Fruit fly (Drosophila melanogaster) whole organism, embryonic: ENCODE measurements around the gene CG31050.

ENCODE experiments used
- Ada2b ChIP-seq: fragments of 200-800 bp; sonication (Bioruptor generic); IDR thresholded peaks from 2 replicates; pipeline ENCODE4 v1.3.6; 2022; ENCODE audit warnings: missing biosample characterization, missing genetic modification characterization
- Awh ChIP-seq: fragments of 200-800 bp; sonication (Bioruptor generic); IDR thresholded peaks from 2 replicates; pipeline ENCODE4, ENCODE4 v1.3.6; 2022; ENCODE audit warnings: missing biosample characterization, missing genetic modification characterization
- Blimp-1 ChIP-seq: fragments of 200-800 bp; sonication (Bioruptor generic); optimal IDR thresholded peaks from 3 replicates; lab custom pipeline; 2018; ENCODE audit warnings: missing biosample characterization, missing genetic modification characterization, mild to moderate bottlenecking, moderate library complexity, missing genetic modification reagents
- CG10462 ChIP-seq: fragments of 200-800 bp; sonication (Bioruptor generic); optimal IDR thresholded peaks from 2 replicates; lab custom pipeline; 2016; ENCODE audit warnings: missing biosample characterization, missing genetic modification characterization
- CG10654 ChIP-seq: fragments of 200-800 bp; sonication (Bioruptor generic); optimal IDR thresholded peaks from 2 replicates; lab custom pipeline; 2016; ENCODE audit warnings: missing biosample characterization, missing genetic modification characterization
- CG10959 ChIP-seq: fragments of 200-800 bp; sonication (Bioruptor generic); IDR thresholded peaks from 2 replicates; pipeline ENCODE4 v1.3.6; 2022; ENCODE audit warnings: missing biosample characterization, missing genetic modification characterization
- CG12942 ChIP-seq: fragments of 200-800 bp; sonication (Bioruptor generic); optimal IDR thresholded peaks from 3 replicates; lab custom pipeline; 2016; ENCODE audit warnings: missing biosample characterization, missing genetic modification characterization
- CG1603 ChIP-seq: fragments of 200-800 bp; sonication (Bioruptor generic); optimal IDR thresholded peaks from 2 replicates; lab custom pipeline; 2019; ENCODE audit warnings: missing biosample characterization, mild to moderate bottlenecking, missing genetic modification characterization, moderate library complexity
- CG17361 ChIP-seq: fragments of 200-800 bp; sonication (Bioruptor generic); IDR thresholded peaks from 3 replicates; pipeline ENCODE4 v1.3.6; 2022; ENCODE audit warnings: missing biosample characterization, missing genetic modification characterization
- CG17568 ChIP-seq: fragments of 200-800 bp; sonication (Bioruptor generic); optimal IDR thresholded peaks from 2 replicates; lab custom pipeline; 2018; ENCODE audit warnings: missing biosample characterization, mild to moderate bottlenecking, missing genetic modification characterization, moderate library complexity
- CG1832 ChIP-seq: fragments of 200-800 bp; sonication (Bioruptor generic); optimal IDR thresholded peaks from 2 replicates; lab custom pipeline; 2017; ENCODE audit warnings: missing biosample characterization, mild to moderate bottlenecking, missing genetic modification characterization, inconsistent platforms
- CG2199 ChIP-seq: fragments of 200-800 bp; sonication (Bioruptor generic); IDR thresholded peaks from 3 replicates; pipeline ENCODE4 v1.3.6; 2022; ENCODE audit warnings: missing biosample characterization, missing genetic modification characterization
- CG30020 ChIP-seq: fragments of 200-800 bp; optimal IDR thresholded peaks from 2 replicates; lab custom pipeline; 2019; ENCODE audit warnings: missing biosample characterization, mild to moderate bottlenecking, missing genetic modification characterization, moderate library complexity
- CG31365 ChIP-seq: fragments of 200-800 bp; sonication (Bioruptor generic); optimal IDR thresholded peaks from 2 replicates; lab custom pipeline; 2018; ENCODE audit warnings: missing biosample characterization, mild to moderate bottlenecking, missing genetic modification characterization
- CG3163 ChIP-seq: fragments of 200-800 bp; sonication (Bioruptor generic); optimal IDR thresholded peaks from 3 replicates; lab custom pipeline; 2016; ENCODE audit warnings: missing biosample characterization, missing genetic modification characterization
- CG34422 ChIP-seq: fragments of 200-800 bp; sonication (Bioruptor generic); IDR thresholded peaks from 3 replicates; pipeline ENCODE4 v1.3.6; 2022; ENCODE audit warnings: missing biosample characterization, missing genetic modification characterization
- CG4282 ChIP-seq: fragments of 200-800 bp; sonication (Bioruptor generic); optimal IDR thresholded peaks from 2 replicates; lab custom pipeline; 2016; ENCODE audit warnings: missing biosample characterization, missing genetic modification characterization
- CG7745 ChIP-seq: fragments of 200-800 bp; sonication (Bioruptor generic); optimal IDR thresholded peaks from 2 replicates; lab custom pipeline; 2018; ENCODE audit warnings: missing biosample characterization, mild to moderate bottlenecking, missing genetic modification characterization, moderate library complexity
- CG7839 ChIP-seq: fragments of 200-800 bp; sonication (Bioruptor generic); optimal IDR thresholded peaks from 3 replicates; lab custom pipeline; 2018; ENCODE audit warnings: missing biosample characterization, mild to moderate bottlenecking, missing genetic modification characterization, moderate library complexity
- CG7987 ChIP-seq: fragments of 200-800 bp; sonication (Bioruptor generic); optimal IDR thresholded peaks from 2 replicates; lab custom pipeline; 2018; ENCODE audit warnings: missing biosample characterization, mild to moderate bottlenecking, missing genetic modification characterization, moderate library complexity
- CG8089 ChIP-seq: fragments of 200-800 bp; sonication (Bioruptor generic); optimal IDR thresholded peaks from 3 replicates; lab custom pipeline; 2016; ENCODE audit warnings: missing biosample characterization, missing genetic modification characterization
- CG8924 ChIP-seq: fragments of 200-800 bp; optimal IDR thresholded peaks from 3 replicates; lab custom pipeline; 2019; ENCODE audit warnings: missing biosample characterization, mild to moderate bottlenecking, missing genetic modification characterization, moderate library complexity
- CG8944 ChIP-seq: fragments of 200-800 bp; sonication (Bioruptor generic); optimal IDR thresholded peaks from 3 replicates; lab custom pipeline; 2016; ENCODE audit warnings: missing biosample characterization, missing genetic modification characterization
- Camta ChIP-seq: fragments of 200-800 bp; sonication (Bioruptor generic); optimal IDR thresholded peaks from 2 replicates; lab custom pipeline; 2016; ENCODE audit warnings: missing biosample characterization, missing genetic modification characterization
- Deaf1 ChIP-seq: fragments of 200-800 bp; optimal IDR thresholded peaks from 3 replicates; lab custom pipeline; 2019; ENCODE audit warnings: missing biosample characterization, mild to moderate bottlenecking, missing genetic modification characterization, moderate library complexity
- Dll ChIP-seq: fragments of 200-800 bp; sonication (Bioruptor generic); IDR thresholded peaks from 4 replicates; pipeline ENCODE4 v1.3.6; 2022; ENCODE audit warnings: missing biosample characterization, missing genetic modification characterization; ENCODE audit not compliant: partially characterized antibody
- Dref ChIP-seq: fragments of 200-800 bp; sonication (Bioruptor generic); IDR thresholded peaks from 2 replicates; pipeline ENCODE4 v1.3.6; 2022; ENCODE audit warnings: missing biosample characterization, missing genetic modification characterization
- Fer3 ChIP-seq: fragments of 200-800 bp; sonication (Bioruptor generic); optimal IDR thresholded peaks from 2 replicates; lab custom pipeline; 2018; ENCODE audit warnings: missing biosample characterization, mild to moderate bottlenecking, missing genetic modification characterization, moderate library complexity
- HLHmδ ChIP-seq: fragments of 200-800 bp; sonication (Bioruptor generic); optimal IDR thresholded peaks from 2 replicates; lab custom pipeline; 2018; ENCODE audit warnings: missing biosample characterization, mild to moderate bottlenecking, missing genetic modification characterization, moderate library complexity
- Med ChIP-seq: fragments of 200-800 bp; sonication (Bioruptor generic); peaks from one replicate; lab custom pipeline; 2016; ENCODE audit warnings: missing biosample characterization, missing genetic modification characterization, mild to moderate bottlenecking, inconsistent platforms, moderate library complexity
- Nf-YC ChIP-seq: fragments of 200-800 bp; optimal IDR thresholded peaks from 3 replicates; lab custom pipeline; 2019; ENCODE audit warnings: missing biosample characterization, mild to moderate bottlenecking, missing genetic modification characterization, moderate library complexity
- Sry-β ChIP-seq: fragments of 200-800 bp; sonication (Bioruptor generic); optimal IDR thresholded peaks from 2 replicates; lab custom pipeline; 2018; ENCODE audit warnings: missing biosample characterization, mild to moderate bottlenecking, missing genetic modification characterization, moderate library complexity
- Trl ChIP-seq, 3 experiments: fragments of >200 bp in 2 of 3; fragments of 200-800 bp in 1 of 3; sonication (Bioruptor generic) in 1 of 3; optimal IDR thresholded peaks; 2 replicates in 1 of 3; 3 replicates in 2 of 3; lab custom pipeline; 2016 to 2017; ENCODE audit warnings: missing biosample characterization in 1 of 3, missing genetic modification characterization in 1 of 3
- dan ChIP-seq: fragments of 200-800 bp; sonication (Bioruptor generic); IDR thresholded peaks from 2 replicates; pipeline ENCODE4 v1.3.6; 2022; ENCODE audit warnings: missing biosample characterization, missing genetic modification characterization
- dimm ChIP-seq: fragments of 200-800 bp; sonication (Bioruptor generic); IDR thresholded peaks from 2 replicates; pipeline ENCODE4 v1.3.6; 2022; ENCODE audit warnings: missing biosample characterization, missing genetic modification characterization
- eve ChIP-seq, 2 experiments: fragments of >200 bp; optimal IDR thresholded peaks; 2 replicates each; lab custom pipeline; 2017; ENCODE audit warnings: missing biosample characterization in 2 of 2, missing genetic modification characterization in 2 of 2
- ftz-f1 ChIP-seq: fragments of 200-800 bp; sonication (Bioruptor generic); optimal IDR thresholded peaks from 2 replicates; lab custom pipeline; 2016; ENCODE audit warnings: missing biosample characterization, missing genetic modification characterization
- jigr1 ChIP-seq: fragments of 200-800 bp; sonication (Bioruptor generic); IDR thresholded peaks from 3 replicates; pipeline ENCODE4 v1.3.6; 2022; ENCODE audit warnings: missing biosample characterization, missing genetic modification characterization
- kah ChIP-seq: fragments of 200-800 bp; sonication (Bioruptor generic); optimal IDR thresholded peaks from 2 replicates; lab custom pipeline; 2018; ENCODE audit warnings: missing biosample characterization, mild to moderate bottlenecking, missing genetic modification characterization
- lbe ChIP-seq: fragments of 200-800 bp; sonication (Bioruptor generic); optimal IDR thresholded peaks from 2 replicates; lab custom pipeline; 2016; ENCODE audit warnings: missing biosample characterization, mild to moderate bottlenecking, missing genetic modification characterization
- lov ChIP-seq, 2 experiments: fragments of 200-800 bp in 1 of 2; fragments of >200 bp in 1 of 2; sonication (Bioruptor generic) in 1 of 2; IDR thresholded peaks in 1 of 2; optimal IDR thresholded peaks in 1 of 2; 2 replicates in 1 of 2; 3 replicates in 1 of 2; pipeline versions ENCODE4 v1.3.6 to Lab custom; 2017 to 2022; ENCODE audit warnings: missing biosample characterization in 1 of 2, missing genetic modification characterization in 1 of 2
- oc ChIP-seq: fragments of 200-800 bp; sonication (Bioruptor generic); optimal IDR thresholded peaks from 2 replicates; lab custom pipeline; 2018; ENCODE audit warnings: missing biosample characterization, mild to moderate bottlenecking, missing genetic modification characterization, moderate library complexity
- otp ChIP-seq: fragments of 200-800 bp; sonication (Bioruptor generic); IDR thresholded peaks from 3 replicates; pipeline ENCODE4, ENCODE4 v1.3.6; 2022; ENCODE audit warnings: missing biosample characterization, missing genetic modification characterization
- schlank ChIP-seq: fragments of 200-800 bp; sonication (Bioruptor generic); optimal IDR thresholded peaks from 2 replicates; lab custom pipeline; 2018; ENCODE audit warnings: missing biosample characterization, mild to moderate bottlenecking, missing genetic modification characterization
- sens ChIP-seq: fragments of 200-800 bp; sonication (Bioruptor generic); peaks from one replicate; lab custom pipeline; 2016; ENCODE audit warnings: missing biosample characterization, missing genetic modification characterization
- shn ChIP-seq: fragments of 200-800 bp; sonication (Bioruptor generic); optimal IDR thresholded peaks from 3 replicates; lab custom pipeline; 2016; ENCODE audit warnings: missing biosample characterization, missing genetic modification characterization
- sisA ChIP-seq: fragments of 200-800 bp; sonication (Bioruptor generic); IDR thresholded peaks from 2 replicates; pipeline ENCODE4 v1.3.6; 2022; ENCODE audit warnings: missing biosample characterization, missing genetic modification characterization
- sqz ChIP-seq: fragments of 200-800 bp; sonication (Bioruptor generic); optimal IDR thresholded peaks from 3 replicates; lab custom pipeline; 2018; ENCODE audit warnings: missing biosample characterization, mild to moderate bottlenecking, missing genetic modification characterization
- vfl ChIP-seq: fragments of 200-800 bp; sonication (Bioruptor generic); optimal IDR thresholded peaks from 2 replicates; lab custom pipeline; 2016; ENCODE audit warnings: missing biosample characterization, missing genetic modification characterization
- wek ChIP-seq: fragments of 200-800 bp; sonication (Bioruptor generic); optimal IDR thresholded peaks from 3 replicates; lab custom pipeline; 2018; ENCODE audit warnings: missing biosample characterization, mild to moderate bottlenecking, missing genetic modification characterization, moderate library complexity
- yki ChIP-seq: fragments of >200 bp; optimal IDR thresholded peaks from 3 replicates; lab custom pipeline; 2018
- z ChIP-seq: fragments of 200-800 bp; sonication (Bioruptor generic); IDR thresholded peaks from 3 replicates; pipeline ENCODE4 v1.3.6; 2022; ENCODE audit warnings: missing biosample characterization, missing genetic modification characterization

The CG31050 gene

DNA sequence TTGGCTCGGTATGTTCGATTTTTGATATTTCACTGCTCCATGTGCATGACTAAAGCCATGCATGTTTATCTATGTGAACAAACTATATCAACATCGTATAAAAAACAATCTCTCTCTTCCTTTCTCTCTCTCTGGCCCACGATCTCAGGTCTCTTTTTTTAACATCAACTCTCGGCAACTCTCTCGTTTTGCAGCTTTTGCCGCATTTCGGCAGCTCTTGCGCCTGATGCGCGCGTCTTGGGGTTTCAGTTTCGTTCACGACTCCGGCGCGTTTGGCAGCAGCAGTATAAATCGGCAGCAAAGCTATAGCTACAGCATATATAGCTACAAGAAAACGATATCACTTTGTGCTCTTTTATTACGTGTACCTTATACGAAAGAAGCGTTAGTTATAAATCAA lies 24.5 kb upstream of the CG31050 start, which contains the start of gene snu:
TSS of gene snu (plus strand) at position 254 of the 400 bp plus-strand sequence.
- TF ChIP-seq wek (GFP tag; lab: Kevin White, UChicago) (peak; percentile 14), dan (GFP tag; lab: Robert Waterston, UW) (no peak), CG10654 (GFP tag; lab: Kevin White, UChicago) (no peak), Camta (GFP tag; lab: Kevin White, UChicago) (no peak), shn (GFP tag; lab: Kevin White, UChicago) (no peak), CG1603 (tag; lab: Kevin White, UChicago) (no peak), Trl (optimal IDR thresholded peaks at IDR 0.05; lab: Kevin White, UChicago) (peak; percentile 54 to 62), Trl (GFP tag; optimal IDR thresholded peaks at IDR 0.05; lab: Kevin White, UChicago) (no peak), Med (GFP tag; lab: Kevin White, UChicago) (peak; percentile 37), CG8089 (GFP tag; lab: Kevin White, UChicago) (no peak), CG1832 (GFP tag; lab: Kevin White, UChicago) (no peak), Dref (GFP tag; lab: Robert Waterston, UW) (no peak), Sry-β (GFP tag; lab: Kevin White, UChicago) (no peak), HLHmδ (GFP tag; lab: Kevin White, UChicago) (no peak), CG12942 (no peak), Blimp-1 (peak; percentile 43), z (no peak), CG17361 (GFP tag; lab: Robert Waterston, UW) (no peak), Fer3 (no peak), vfl (GFP tag; lab: Kevin White, UChicago) (no peak), Ada2b (GFP tag; lab: Robert Waterston, UW) (no peak), CG7745 (no peak), CG3163 (peak; percentile 20), schlank (no peak), CG8944 (GFP tag; lab: Kevin White, UChicago) (no peak), CG31365 (tag; lab: Kevin White, UChicago) (no peak), lov (optimal IDR thresholded peaks at IDR 0.05; lab: Kevin White, UChicago) (no peak), lov (GFP tag; IDR thresholded peaks at IDR 0.05; lab: Robert Waterston, UW) (no peak), CG17568 (GFP tag; lab: Kevin White, UChicago) (no peak), sisA (GFP tag; lab: Robert Waterston, UW) (no peak), kah (GFP tag; lab: Kevin White, UChicago) (no peak), CG7839 (tag; lab: Kevin White, UChicago) (no peak), CG34422 (GFP tag; lab: Robert Waterston, UW) (no peak), sqz (GFP tag; lab: Kevin White, UChicago) (peak; percentile 69), CG10959 (no peak), yki (lab: Kevin White, UChicago) (no peak), Deaf1 (peak; percentile 60), CG10462 (GFP tag; lab: Kevin White, UChicago) (no peak), CG4282 (GFP tag; lab: Kevin White, UChicago) (no peak), oc (tag; lab: Kevin White, UChicago) (no peak), Nf-YC (tag; lab: Kevin White, UChicago) (no peak), jigr1 (GFP tag; lab: Robert Waterston, UW) (no peak), ftz-f1 (GFP tag; lab: Kevin White, UChicago) (no peak), CG2199 (no peak), sens (GFP tag; lab: Kevin White, UChicago) (peak; percentile 58), Dll (no peak), Awh (GFP tag; lab: Robert Waterston, UW) (0 out of 2 replicates have a peak, but pooled peaks have one; percentile 38), CG30020 (no peak), otp (GFP tag; lab: Robert Waterston, UW) (no peak), CG7987 (no peak), dimm (GFP tag; lab: Robert Waterston, UW) (no peak), lbe (GFP tag; lab: Kevin White, UChicago) (no peak), eve (GFP tag; optimal IDR thresholded peaks at IDR 0.05; lab: Kevin White, UChicago) (no peak), CG8924 (no peak)
